Worm (Caenorhabditis elegans): ENCODE data around the gene C29A12.22.
A peak's percentile ranks its signal among the peaks of the same experiment; 100 is the strongest.

The C29A12.22 gene

DNA sequence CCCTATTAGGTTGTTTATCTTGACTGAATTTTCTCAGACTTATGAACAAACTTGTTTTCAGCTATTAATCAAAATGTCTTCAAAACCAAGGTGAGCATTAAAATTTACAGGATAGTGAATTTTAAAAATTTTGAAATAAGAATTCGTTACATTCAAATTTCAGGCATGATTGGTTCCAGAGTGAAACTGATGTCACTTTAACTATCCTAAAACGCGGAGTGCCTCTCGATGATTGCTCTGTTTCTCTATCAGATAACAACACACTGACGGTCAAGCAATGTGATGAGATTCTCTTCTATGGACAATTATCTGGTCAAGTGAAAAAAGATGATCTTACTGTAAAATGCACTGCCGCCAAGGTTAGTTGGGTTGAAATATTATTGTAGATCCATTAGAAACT is 40.5 kb upstream of the C29A12.22 start, which contains the start of gene D1054.3:
D1054.3 (plus strand) TSS at position 62 of the 400 bp plus-strand sequence.
- TF ChIP-seq mml-1 (tag; optimal IDR thresholded peaks at IDR 0.05) (no peak), ztf-11 (tag; optimal IDR thresholded peaks at IDR 0.05) (no peak), sea-2 (GFP tag; optimal IDR thresholded peaks at IDR 0.05) (no peak), lin-39 (tag; optimal IDR thresholded peaks at IDR 0.05) (no peak), tbx-2 (tag; optimal IDR thresholded peaks at IDR 0.05) (no peak), nfya-1 (tag; optimal IDR thresholded peaks at IDR 0.05; ENCODE audit: insufficient read depth) (no peak), fkh-10 (GFP tag; optimal IDR thresholded peaks at IDR 0.05) (no peak), ceh-28 (tag; optimal IDR thresholded peaks at IDR 0.05) (no peak), fos-1 (tag; optimal IDR thresholded peaks at IDR 0.05) (no peak), nhr-23 (tag; optimal IDR thresholded peaks at IDR 0.05) (no peak), elt-3 (tag; optimal IDR thresholded peaks at IDR 0.05) (no peak), skn-1 (tag; optimal IDR thresholded peaks at IDR 0.05) (no peak), nhr-12 (tag; optimal IDR thresholded peaks at IDR 0.05) (no peak), daf-12 (tag; optimal IDR thresholded peaks at IDR 0.05) (no peak), egl-27 (tag; optimal IDR thresholded peaks at IDR 0.05) (no peak), lin-15B (tag; optimal IDR thresholded peaks at IDR 0.05) (no peak), nhr-28 (tag; optimal IDR thresholded peaks at IDR 0.05) (no peak), nhr-67 (tag; optimal IDR thresholded peaks at IDR 0.05) (no peak), fkh-2 (tag; optimal IDR thresholded peaks at IDR 0.05) (no peak)

- TF ChIP-seq pha-4 (tag; optimal IDR thresholded peaks at IDR 0.05), result no peak
- no peak for TF ChIP-seq fos-1 (tag; optimal IDR thresholded peaks at IDR 0.05)
- TF ChIP-seq zag-1 (tag; optimal IDR thresholded peaks at IDR 0.05), result no peak
- no peak for TF ChIP-seq nhr-76 (tag; optimal IDR thresholded peaks at IDR 0.05)
- no peak for TF ChIP-seq nhr-12 (tag; optimal IDR thresholded peaks at IDR 0.05)
- TF ChIP-seq nhr-67 (tag; optimal IDR thresholded peaks at IDR 0.05), result no peak
- TF ChIP-seq lin-39 (tag; optimal IDR thresholded peaks at IDR 0.05), result no peak
- no peak for TF ChIP-seq aly-2 (tag; optimal IDR thresholded peaks at IDR 0.05)
- TF ChIP-seq nhr-23 (tag; optimal IDR thresholded peaks at IDR 0.05), result no peak
- no peak for TF ChIP-seq nhr-237 (tag; optimal IDR thresholded peaks at IDR 0.05)
- no peak for TF ChIP-seq sea-2 (GFP tag; optimal IDR thresholded peaks at IDR 0.05)
- no peak for TF ChIP-seq lin-15B (tag; optimal IDR thresholded peaks at IDR 0.05)
- no peak for TF ChIP-seq snpc-4 (tag; optimal IDR thresholded peaks at IDR 0.05)
- TF ChIP-seq mml-1 (tag; optimal IDR thresholded peaks at IDR 0.05), result no peak
- no peak for TF ChIP-seq ZK546.5 (tag; optimal IDR thresholded peaks at IDR 0.05)
- TF ChIP-seq nhr-43 (tag; optimal IDR thresholded peaks at IDR 0.05; ENCODE audit: poor library complexity, severe bottlenecking), result no peak
- no peak for TF ChIP-seq ztf-11 (tag; optimal IDR thresholded peaks at IDR 0.05)
Observed at ce11 chrV:10773216-10773615, 38.6 kb upstream of the C29A12.22 start.

ce11 chrV:10776528-10777055 is 35.3 kb upstream of the C29A12.22 start, which contains the start of gene D1054.5:
Gene D1054.5, minus strand, starts transcription at chrV:10776578.
- TF ChIP-seq tbx-2 (tag; optimal IDR thresholded peaks at IDR 0.05) (no peak), ztf-4 (tag; optimal IDR thresholded peaks at IDR 0.05) (no peak), nhr-12 (tag; optimal IDR thresholded peaks at IDR 0.05) (no peak), ceh-28 (tag; optimal IDR thresholded peaks at IDR 0.05) (peak; percentile 64), nhr-67 (tag; optimal IDR thresholded peaks at IDR 0.05) (no peak), pqm-1 (tag; optimal IDR thresholded peaks at IDR 0.05) (peak; percentile 91), ztf-11 (tag; optimal IDR thresholded peaks at IDR 0.05) (no peak), elt-2 (tag; optimal IDR thresholded peaks at IDR 0.05) (peak; percentile 94), egl-5 (tag; optimal IDR thresholded peaks at IDR 0.05) (no peak), ceh-9 (tag; optimal IDR thresholded peaks at IDR 0.05) (no peak), ama-1 (optimal IDR thresholded peaks at IDR 0.05) (no peak), jun-1 (tag; optimal IDR thresholded peaks at IDR 0.05) (peak; percentile 80), elt-3 (tag; optimal IDR thresholded peaks at IDR 0.05) (no peak), elt-1 (tag; optimal IDR thresholded peaks at IDR 0.05) (no peak), pha-4 (tag; optimal IDR thresholded peaks at IDR 0.05) (peak; percentile 46), R02D3.7 (tag; optimal IDR thresholded peaks at IDR 0.05) (no peak), nhr-28 (tag; optimal IDR thresholded peaks at IDR 0.05) (no peak), lin-15B (tag; optimal IDR thresholded peaks at IDR 0.05) (no peak), lin-39 (tag; optimal IDR thresholded peaks at IDR 0.05) (no peak)

ce11 chrV:10784011-10784410 is 27.9 kb upstream of the C29A12.22 start, which contains the start of gene D1054.8:
Gene D1054.8, plus strand, starts transcription at chrV:10784311.
- TF ChIP-seq eor-1 (tag; optimal IDR thresholded peaks at IDR 0.05) (no peak), nhr-11 (tag; optimal IDR thresholded peaks at IDR 0.05) (no peak), hmg-11 (tag; optimal IDR thresholded peaks at IDR 0.05) (no peak), pha-4 (tag; optimal IDR thresholded peaks at IDR 0.05) (peak; percentile 56), egl-5 (tag; optimal IDR thresholded peaks at IDR 0.05) (no peak), nhr-12 (tag; optimal IDR thresholded peaks at IDR 0.05) (no peak)

All from whole organism, L3 larva.